Worm (Caenorhabditis elegans) whole organism, young adult: ENCODE results near the gene egl-13.

Source experiments
- B0261.1 ChIP-seq: sonication (generic microtip); optimal IDR thresholded peaks from 2 replicates; lab custom pipeline; 2016; ENCODE audit warnings: mild to moderate bottlenecking, missing genetic modification characterization, moderate library complexity, missing compliant biosample characterization
- F57A8.1 ChIP-seq: fragments of 200-800 bp; sonication (Bioruptor generic); optimal IDR thresholded peaks from 2 replicates; lab custom pipeline; 2018; ENCODE audit warnings: mild to moderate bottlenecking, missing genetic modification characterization, moderate library complexity, missing compliant biosample characterization
- ets-4 ChIP-seq: fragments of 200-800 bp; sonication (Bioruptor generic); optimal IDR thresholded peaks from 2 replicates; lab custom pipeline; 2018; ENCODE audit warnings: mild to moderate bottlenecking, missing genetic modification characterization, missing compliant biosample characterization
- madf-6 ChIP-seq: fragments of 200-800 bp; sonication (Bioruptor generic); IDR thresholded peaks from 2 replicates; pipeline ENCODE4 v1.3.6; 2022; ENCODE audit warnings: missing genetic modification reagents, missing genetic modification characterization, missing compliant biosample characterization

- TF ChIP-seq B0261.1 (tag; lab: Kevin White, UChicago) (no peak), madf-6 (GFP tag; lab: Robert Waterston, UW) (no peak), F57A8.1 (no peak), ets-4 (GFP tag; lab: Kevin White, UChicago) (no peak)
These were observed 28.5 kb downstream of the egl-13 start, which contains the start of gene W01C8.1 for ce11 chrX:5692099-5692498.
